Worm (Caenorhabditis elegans) whole organism, L2 larva: ENCODE data around the gene cpt-6.

ENCODE experiments used
- F13H6.1 ChIP-seq: sonication (generic microtip); optimal IDR thresholded peaks from 2 replicates; lab custom pipeline; 2016; ENCODE audit warnings: missing genetic modification characterization, missing compliant biosample characterization
- aly-2 ChIP-seq: fragments of 150-350 bp; optimal IDR thresholded peaks from 2 replicates; lab custom pipeline; 2014; ENCODE audit warnings: missing biosample characterization, missing genetic modification characterization
- blmp-1 ChIP-seq: sonication (generic microtip); optimal IDR thresholded peaks from 2 replicates; lab custom pipeline; 2017; ENCODE audit warnings: missing genetic modification characterization, mild to moderate bottlenecking, missing compliant biosample characterization, antibody characterized with exemption, moderate library complexity; ENCODE audit not compliant: insufficient read depth
- dmd-4 ChIP-seq: sonication (generic microtip); optimal IDR thresholded peaks from 2 replicates; lab custom pipeline; 2017; ENCODE audit warnings: missing biosample characterization, missing genetic modification characterization
- mab-5 ChIP-seq: fragments of 150-350 bp; optimal IDR thresholded peaks from 2 replicates; lab custom pipeline; 2014; ENCODE audit warnings: missing biosample characterization, missing genetic modification characterization
- mdl-1 ChIP-seq, 2 experiments: fragments of 150-350 bp in 1 of 2; sonication (generic microtip) in 1 of 2; optimal IDR thresholded peaks; 2 replicates each; lab custom pipeline; 2017; ENCODE audit warnings: missing biosample characterization in 2 of 2, missing genetic modification characterization in 2 of 2
- nhr-77 ChIP-seq: fragments of 150-350 bp; optimal IDR thresholded peaks from 2 replicates; lab custom pipeline; 2014; ENCODE audit warnings: missing biosample characterization, missing genetic modification characterization
- skn-1 ChIP-seq: sonication (generic microtip); optimal IDR thresholded peaks from 2 replicates; lab custom pipeline; 2017; ENCODE audit warnings: missing biosample characterization, missing genetic modification characterization
- sma-9 ChIP-seq, 2 experiments: fragments of 150-350 bp in 1 of 2; sonication (generic microtip) in 1 of 2; optimal IDR thresholded peaks; 2 replicates each; lab custom pipeline; 2014 to 2016; ENCODE audit warnings: missing genetic modification characterization in 2 of 2, mild to moderate bottlenecking in 1 of 2, missing biosample characterization in 1 of 2, missing compliant biosample characterization in 1 of 2, missing genetic modification reagents in 1 of 2, moderate library complexity in 1 of 2
- unc-39 ChIP-seq: fragments of 150-350 bp; optimal IDR thresholded peaks from 2 replicates; lab custom pipeline; 2014; ENCODE audit warnings: missing biosample characterization, missing genetic modification characterization
- unc-62 ChIP-seq: fragments of 150-350 bp; optimal IDR thresholded peaks from 2 replicates; lab custom pipeline; 2014; ENCODE audit warnings: missing biosample characterization, missing genetic modification reagents, missing genetic modification characterization
- ztf-4 ChIP-seq: fragments of 150-350 bp; optimal IDR thresholded peaks from 2 replicates; lab custom pipeline; 2014; ENCODE audit warnings: missing biosample characterization, missing genetic modification characterization

ce11 chrV:6541875-6542274, 48.2 kb upstream of the cpt-6 start:
- TF ChIP-seq unc-39 (tag; lab: Kevin White, UChicago) (no peak), aly-2 (tag; lab: Kevin White, UChicago) (no peak), F13H6.1 (tag; lab: Kevin White, UChicago) (no peak), ztf-4 (tag; lab: Kevin White, UChicago) (no peak), mdl-1 (tag; optimal IDR thresholded peaks at IDR 0.05; lab: Kevin White, UChicago) (no peak), sma-9 (GFP tag; optimal IDR thresholded peaks at IDR 0.05; lab: Kevin White, UChicago) (peak; percentile 3), sma-9 (tag; optimal IDR thresholded peaks at IDR 0.05; lab: Kevin White, UChicago) (no peak), dmd-4 (tag; lab: Kevin White, UChicago) (no peak), blmp-1 (tag; lab: Kevin White, UChicago) (no peak), skn-1 (no peak), mab-5 (tag; lab: Kevin White, UChicago) (no peak), nhr-77 (tag; lab: Kevin White, UChicago) (no peak), unc-62 (GFP tag; lab: Kevin White, UChicago) (no peak)
